Worm (Caenorhabditis elegans) whole organism, late embryonic: Measurements from ENCODE around the gene lsd-1.

Experiments
- C38D4.7 ChIP-seq: fragments of 200-800 bp; sonication (Bioruptor generic); optimal IDR thresholded peaks from 2 replicates; lab custom pipeline; 2018; ENCODE audit warnings: mild to moderate bottlenecking, missing genetic modification characterization, moderate library complexity, missing compliant biosample characterization
- F13H6.1 ChIP-seq: sonication (generic microtip); optimal IDR thresholded peaks from 2 replicates; lab custom pipeline; 2016; ENCODE audit warnings: missing genetic modification characterization, missing compliant biosample characterization
- K09A11.1 ChIP-seq: sonication (generic microtip); optimal IDR thresholded peaks from 2 replicates; lab custom pipeline; 2017; ENCODE audit warnings: antibody characterized with exemption, mild to moderate bottlenecking, missing genetic modification characterization, missing compliant biosample characterization; ENCODE audit not compliant: insufficient read depth
- T23F11.4 ChIP-seq: fragments of 200-800 bp; sonication (Bioruptor generic); optimal IDR thresholded peaks from 2 replicates; lab custom pipeline; 2018; ENCODE audit warnings: mild to moderate bottlenecking, missing genetic modification characterization, missing compliant biosample characterization
- ahr-1 ChIP-seq: sonication (generic microtip); optimal IDR thresholded peaks from 2 replicates; lab custom pipeline; 2016; ENCODE audit warnings: missing genetic modification characterization, missing compliant biosample characterization
- ama-1 ChIP-seq: fragments of 150-350 bp; optimal IDR thresholded peaks from 2 replicates; lab custom pipeline; 2014
- ceh-18 ChIP-seq: sonication (generic microtip); optimal IDR thresholded peaks from 2 replicates; lab custom pipeline; 2016; ENCODE audit warnings: missing genetic modification characterization, missing compliant biosample characterization
- ceh-19 ChIP-seq: fragments of 200-800 bp; sonication (Bioruptor generic); optimal IDR thresholded peaks from 2 replicates; lab custom pipeline; 2018; ENCODE audit warnings: mild to moderate bottlenecking, missing genetic modification characterization, missing compliant biosample characterization
- ceh-2 ChIP-seq: sonication (generic microtip); optimal IDR thresholded peaks from 2 replicates; lab custom pipeline; 2016; ENCODE audit warnings: missing genotype, missing genetic modification characterization, missing compliant biosample characterization
- ceh-22 ChIP-seq: sonication (generic microtip); optimal IDR thresholded peaks from 2 replicates; lab custom pipeline; 2017; ENCODE audit warnings: missing biosample characterization, missing genetic modification characterization
- ceh-24 ChIP-seq: sonication (generic microtip); optimal IDR thresholded peaks from 2 replicates; lab custom pipeline; 2016; ENCODE audit warnings: mild to moderate bottlenecking, missing genetic modification characterization, missing compliant biosample characterization
- ceh-31 ChIP-seq: sonication (generic microtip); optimal IDR thresholded peaks from 2 replicates; lab custom pipeline; 2016; ENCODE audit warnings: missing genetic modification characterization, missing compliant biosample characterization
- ceh-34 ChIP-seq: sonication (generic microtip); optimal IDR thresholded peaks from 2 replicates; lab custom pipeline; 2016; ENCODE audit warnings: mild to moderate bottlenecking, missing genetic modification characterization, missing compliant biosample characterization
- ceh-48 ChIP-seq: sonication (generic microtip); optimal IDR thresholded peaks from 2 replicates; lab custom pipeline; 2016; ENCODE audit warnings: missing genetic modification characterization, inconsistent platforms, missing compliant biosample characterization
- che-1 ChIP-seq: sonication (generic microtip); optimal IDR thresholded peaks from 2 replicates; lab custom pipeline; 2016; ENCODE audit warnings: mild to moderate bottlenecking, missing genetic modification characterization, missing compliant biosample characterization
- elt-2 ChIP-seq: sonication (generic microtip); optimal IDR thresholded peaks from 2 replicates; lab custom pipeline; 2016; ENCODE audit warnings: missing genetic modification reagents, missing genetic modification characterization, missing compliant biosample characterization
- eyg-1 ChIP-seq: sonication (generic microtip); optimal IDR thresholded peaks from 2 replicates; lab custom pipeline; 2016; ENCODE audit warnings: missing genotype, missing genetic modification characterization, missing compliant biosample characterization
- fax-1 ChIP-seq: sonication (generic microtip); optimal IDR thresholded peaks from 2 replicates; lab custom pipeline; 2016; ENCODE audit warnings: missing genotype, missing genetic modification characterization, missing compliant biosample characterization
- fkh-10 ChIP-seq: fragments of 150-350 bp; optimal IDR thresholded peaks from 2 replicates; lab custom pipeline; 2014; ENCODE audit warnings: missing biosample characterization, missing genetic modification reagents, missing genetic modification characterization
- gmeb-2 ChIP-seq: sonication (generic microtip); optimal IDR thresholded peaks from 2 replicates; lab custom pipeline; 2016; ENCODE audit warnings: missing genetic modification characterization, inconsistent platforms, missing compliant biosample characterization
- hlh-13 ChIP-seq: fragments of 200-800 bp; sonication (Bioruptor generic); optimal IDR thresholded peaks from 2 replicates; lab custom pipeline; 2018; ENCODE audit warnings: mild to moderate bottlenecking, missing genetic modification characterization, missing compliant biosample characterization
- lim-6 ChIP-seq: sonication (generic microtip); optimal IDR thresholded peaks from 2 replicates; lab custom pipeline; 2016; ENCODE audit warnings: missing genetic modification characterization, missing compliant biosample characterization
- lin-11 ChIP-seq: fragments of 200-800 bp; sonication (Bioruptor generic); optimal IDR thresholded peaks from 2 replicates; lab custom pipeline; 2018; ENCODE audit warnings: mild to moderate bottlenecking, missing genetic modification characterization, missing compliant biosample characterization
- nfya-1 ChIP-seq: sonication (generic microtip); optimal IDR thresholded peaks from 2 replicates; lab custom pipeline; 2017; ENCODE audit warnings: missing genetic modification characterization, mild to moderate bottlenecking, missing compliant biosample characterization, antibody characterized with exemption, moderate library complexity
- nhr-232 ChIP-seq: sonication (generic microtip); optimal IDR thresholded peaks from 2 replicates; lab custom pipeline; 2016; ENCODE audit warnings: missing genetic modification characterization, missing compliant biosample characterization
- pat-9 ChIP-seq: fragments of 200-800 bp; sonication (Bioruptor generic); optimal IDR thresholded peaks from 2 replicates; lab custom pipeline; 2018; ENCODE audit warnings: mild to moderate bottlenecking, missing genetic modification characterization, moderate library complexity, missing compliant biosample characterization
- pha-2 ChIP-seq: sonication (generic microtip); optimal IDR thresholded peaks from 2 replicates; lab custom pipeline; 2017; ENCODE audit warnings: mild to moderate bottlenecking, missing genetic modification characterization, missing compliant biosample characterization
- pqm-1 ChIP-seq: sonication (generic microtip); optimal IDR thresholded peaks from 2 replicates; lab custom pipeline; 2016; ENCODE audit warnings: missing genetic modification characterization, missing compliant biosample characterization
- rnt-1 ChIP-seq: sonication (generic microtip); optimal IDR thresholded peaks from 2 replicates; lab custom pipeline; 2016; ENCODE audit warnings: missing genetic modification characterization, missing compliant biosample characterization
- sdc-2 ChIP-seq: sonication (generic microtip); optimal IDR thresholded peaks from 2 replicates; lab custom pipeline; 2016; ENCODE audit warnings: missing genotype, missing genetic modification characterization, missing compliant biosample characterization
- sox-2 ChIP-seq: fragments of 200-800 bp; sonication (Bioruptor generic); IDR thresholded peaks from 2 replicates; pipeline ENCODE4 v1.3.6; 2022; ENCODE audit warnings: missing genetic modification reagents, missing genetic modification characterization, missing compliant biosample characterization
- sox-4 ChIP-seq: sonication (generic microtip); optimal IDR thresholded peaks from 2 replicates; lab custom pipeline; 2017; ENCODE audit warnings: mild to moderate bottlenecking, missing genetic modification characterization, inconsistent platforms, missing compliant biosample characterization
- syd-9 ChIP-seq: sonication (generic microtip); optimal IDR thresholded peaks from 2 replicates; lab custom pipeline; 2016; ENCODE audit warnings: mild to moderate bottlenecking, missing genetic modification characterization, moderate library complexity, missing compliant biosample characterization
- tbx-7 ChIP-seq: sonication (generic microtip); optimal IDR thresholded peaks from 2 replicates; lab custom pipeline; 2016; ENCODE audit warnings: missing genotype, missing genetic modification characterization, missing compliant biosample characterization
- ttx-3 ChIP-seq: sonication (generic microtip); optimal IDR thresholded peaks from 2 replicates; lab custom pipeline; 2016; ENCODE audit warnings: missing genetic modification reagents, missing genetic modification characterization, missing compliant biosample characterization
- unc-3 ChIP-seq, 2 experiments: fragments of 200-800 bp in 1 of 2; sonication (Bioruptor generic) in 1 of 2; sonication (generic microtip) in 1 of 2; conservative IDR thresholded peaks in 1 of 2; optimal IDR thresholded peaks in 1 of 2; 2 replicates each; pipeline versions ENCODE4 v1.3.6 to Lab custom; 2016 to 2022; ENCODE audit warnings: missing compliant biosample characterization in 2 of 2, missing genetic modification characterization in 2 of 2, missing genetic modification reagents in 1 of 2
- unc-55 ChIP-seq: sonication (generic microtip); optimal IDR thresholded peaks from 2 replicates; lab custom pipeline; 2017; ENCODE audit warnings: missing biosample characterization, missing genetic modification reagents, missing genetic modification characterization
- zip-5 ChIP-seq: sonication (generic microtip); optimal IDR thresholded peaks from 2 replicates; lab custom pipeline; 2016; ENCODE audit warnings: missing genetic modification characterization, missing compliant biosample characterization
- ztf-16 ChIP-seq: sonication (generic microtip); optimal IDR thresholded peaks from 2 replicates; lab custom pipeline; 2017; ENCODE audit warnings: missing genetic modification characterization, missing compliant biosample characterization

The lsd-1 gene

ce11 chrX:11982065-11982464 lies 33.4 kb downstream of the lsd-1 start, which contains the start of gene nhr-167:
TSS of gene nhr-167 (minus strand) at chrX:11982085.
- TF ChIP-seq elt-2 (no peak), ceh-31 (tag; lab: Kevin White, UChicago) (no peak), sox-4 (tag; lab: Kevin White, UChicago) (no peak), sdc-2 (tag; lab: Kevin White, UChicago) (no peak), zip-5 (no peak), unc-3 (GFP tag; conservative IDR thresholded peaks at IDR 0.05; lab: Robert Waterston, UW) (no peak), unc-3 (tag; optimal IDR thresholded peaks at IDR 0.05; lab: Kevin White, UChicago) (no peak), ceh-22 (no peak), pha-2 (tag; lab: Kevin White, UChicago) (no peak), gmeb-2 (tag; lab: Kevin White, UChicago) (no peak), K09A11.1 (no peak), lim-6 (tag; lab: Kevin White, UChicago) (no peak), eyg-1 (no peak), unc-55 (no peak), ahr-1 (no peak), fkh-10 (no peak)

- TF ChIP-seq ama-1 (lab: Kevin White, UChicago) (no peak), syd-9 (tag; lab: Kevin White, UChicago) (no peak), ceh-31 (tag; lab: Kevin White, UChicago) (no peak), gmeb-2 (tag; lab: Kevin White, UChicago) (no peak), elt-2 (no peak), nhr-232 (no peak), rnt-1 (tag; lab: Kevin White, UChicago) (no peak), hlh-13 (GFP tag; lab: Kevin White, UChicago) (no peak), pqm-1 (tag; lab: Kevin White, UChicago) (no peak), lin-11 (tag; lab: Kevin White, UChicago) (no peak), F13H6.1 (tag; lab: Kevin White, UChicago) (no peak), unc-3 (GFP tag; conservative IDR thresholded peaks at IDR 0.05; lab: Robert Waterston, UW) (no peak), unc-3 (tag; optimal IDR thresholded peaks at IDR 0.05; lab: Kevin White, UChicago) (no peak), nfya-1 (tag; lab: Kevin White, UChicago) (no peak), ceh-24 (no peak), che-1 (tag; lab: Kevin White, UChicago) (no peak), ttx-3 (no peak), ztf-16 (tag; lab: Kevin White, UChicago) (no peak)
These were observed 35.0 kb downstream of the lsd-1 start, which contains the start of gene C49F5.3 for ce11 chrX:11983576-11984061. TSS of gene C49F5.3 (minus strand) at chrX:11983626.

- TF ChIP-seq ceh-34 (no peak), ceh-48 (tag; lab: Kevin White, UChicago) (no peak), pat-9 (no peak), ceh-2 (no peak), F13H6.1 (tag; lab: Kevin White, UChicago) (no peak), ztf-16 (tag; lab: Kevin White, UChicago) (no peak), fax-1 (tag; lab: Kevin White, UChicago) (no peak), ceh-19 (no peak), sox-4 (tag; lab: Kevin White, UChicago) (no peak), K09A11.1 (no peak), pha-2 (tag; lab: Kevin White, UChicago) (no peak), lim-6 (tag; lab: Kevin White, UChicago) (no peak), sox-2 (GFP tag; lab: Robert Waterston, UW) (no peak), ceh-18 (tag; lab: Kevin White, UChicago) (no peak)
These were observed 37.2 kb downstream of the lsd-1 start, which contains the start of gene C49F5.5 for ce11 chrX:11985887-11986286. TSS of gene C49F5.5 (plus strand) at chrX:11986187.

DNA sequence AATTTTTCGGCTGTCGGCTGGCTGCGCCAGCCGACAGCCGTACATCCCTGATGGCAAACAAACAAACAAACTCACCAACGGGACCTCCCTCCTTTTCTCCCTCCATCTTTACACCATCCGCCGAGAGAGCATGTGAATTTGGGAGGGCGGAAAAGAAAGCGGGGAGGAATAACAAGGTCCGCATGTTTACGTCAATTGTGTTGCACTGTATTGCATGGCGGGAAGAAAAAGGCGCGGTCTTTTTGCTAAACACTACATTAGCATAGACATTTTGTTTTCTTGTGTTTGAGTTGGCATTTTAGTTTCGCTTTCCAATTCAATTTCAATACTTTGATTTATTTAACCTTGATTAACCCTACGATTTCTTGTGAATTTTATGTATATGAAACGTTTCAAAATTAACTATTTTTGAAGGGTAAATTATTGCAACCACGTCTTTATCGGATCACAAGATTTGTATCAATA lies 39.3 kb downstream of the lsd-1 start, which contains the start of gene C49F5.6:
Gene C49F5.6 (plus strand): TSS at position 415 of the 465 bp plus-strand sequence.
- TF ChIP-seq nfya-1 (tag; lab: Kevin White, UChicago) (no peak), ceh-34 (no peak), T23F11.4 (GFP tag; lab: Kevin White, UChicago) (no peak), C38D4.7 (GFP tag; lab: Kevin White, UChicago) (no peak), tbx-7 (no peak)
- TF ChIP-seq, all 69 proteins: peak for 0
